Fruit fly (Drosophila melanogaster): ENCODE measurements around the gene Gyc32E.

The Gyc32E gene

DNA sequence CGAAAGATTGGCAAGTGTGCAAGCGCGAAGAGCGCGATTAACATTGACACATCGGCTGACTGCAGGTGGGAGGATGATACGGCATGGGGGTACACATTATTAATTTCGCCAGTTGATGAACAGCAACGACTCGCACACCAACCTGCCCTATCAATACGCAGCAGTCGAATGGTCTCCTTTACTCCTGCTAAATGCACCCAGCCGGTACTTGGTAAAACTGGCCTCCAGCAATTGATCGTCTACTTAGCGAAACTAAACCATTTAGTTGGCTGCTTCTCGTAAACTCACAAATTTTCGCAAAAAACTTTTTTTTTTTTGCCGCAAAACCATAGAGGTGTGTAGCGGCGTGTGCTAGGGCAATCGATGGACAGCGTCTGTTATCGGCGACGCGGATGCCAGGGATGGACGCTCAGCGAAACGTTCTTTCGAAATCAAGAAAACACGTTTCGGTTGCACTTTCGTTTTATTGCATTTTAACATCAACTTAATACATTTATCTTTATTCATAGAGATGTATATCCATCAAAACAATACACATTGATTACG lies 48.3 kb downstream of the Gyc32E start, which contains the start of gene Ge-1 (continued):
- TF ChIP-seq CG2129 (GFP tag; IDR thresholded peaks at IDR 0.05; ENCODE audit: partially characterized antibody) (no peak), Tbp (GFP tag; optimal IDR thresholded peaks at IDR 0.05) (no peak), HLH4C (GFP tag; IDR thresholded peaks at IDR 0.05; ENCODE audit: partially characterized antibody) (peak; percentile 48; the same call in 2 of the 3 replicates), ci (GFP tag; IDR thresholded peaks at IDR 0.05) (no peak), seq (GFP tag; IDR thresholded peaks at IDR 0.05) (no peak), hbn (GFP tag; IDR thresholded peaks at IDR 0.05; ENCODE audit: partially characterized antibody) (no peak), CG11723 (GFP tag; optimal IDR thresholded peaks at IDR 0.05) (no peak), CG15011 (GFP tag; optimal IDR thresholded peaks at IDR 0.05) (no peak), unc-4 (GFP tag; IDR thresholded peaks at IDR 0.05; ENCODE audit: partially characterized antibody) (peak; percentile 49; the same call in 1 of the 2 replicates), CG9215 (GFP tag; IDR thresholded peaks at IDR 0.05) (no peak), kni (GFP tag; optimal IDR thresholded peaks at IDR 0.05) (no peak), CG10209 (GFP tag; optimal IDR thresholded peaks at IDR 0.05) (no peak), HHEX (GFP tag; optimal IDR thresholded peaks at IDR 0.05) (no peak), luna (GFP tag; optimal IDR thresholded peaks at IDR 0.05) (no peak), Bgb (GFP tag; IDR thresholded peaks at IDR 0.05; ENCODE audit: partially characterized antibody) (peak; percentile 57), Chrac-16 (GFP tag; optimal IDR thresholded peaks at IDR 0.05) (no peak), h (optimal IDR thresholded peaks at IDR 0.05) (no peak), nerfin-1 (tag; optimal IDR thresholded peaks at IDR 0.05) (no peak), CG10431 (GFP tag; optimal IDR thresholded peaks at IDR 0.05) (no peak), Ptx1 (GFP tag; IDR thresholded peaks at IDR 0.05) (no peak), CG14860 (GFP tag; IDR thresholded peaks at IDR 0.05; ENCODE audit: partially characterized antibody) (no peak), knrl (GFP tag; IDR thresholded peaks at IDR 0.05; ENCODE audit: partially characterized antibody) (0 out of 3 replicates have a peak, but pooled peaks have one; percentile 31), pita (GFP tag; optimal IDR thresholded peaks at IDR 0.05) (no peak), vfl (GFP tag; optimal IDR thresholded peaks at IDR 0.05) (no peak), ind (GFP tag; optimal IDR thresholded peaks at IDR 0.05) (no peak), slou (GFP tag; optimal IDR thresholded peaks at IDR 0.05) (no peak), ewg (GFP tag; optimal IDR thresholded peaks at IDR 0.05) (no peak), Atf3 (GFP tag; optimal IDR thresholded peaks at IDR 0.05) (no peak), CG31365 (tag; optimal IDR thresholded peaks at IDR 0.05) (no peak), bcd (GFP tag; optimal IDR thresholded peaks at IDR 0.05) (no peak), stwl (tag; optimal IDR thresholded peaks at IDR 0.05) (peak; percentile 45), CG31441 (GFP tag; IDR thresholded peaks at IDR 0.05) (no peak), B-H1 (GFP tag; IDR thresholded peaks at IDR 0.05) (no peak), CG4282 (GFP tag; optimal IDR thresholded peaks at IDR 0.05) (no peak), Eip74EF (GFP tag; optimal IDR thresholded peaks at IDR 0.05) (no peak), sisA (GFP tag; IDR thresholded peaks at IDR 0.05) (no peak), CG2889 (GFP tag; IDR thresholded peaks at IDR 0.05) (no peak), CG7786 (GFP tag; optimal IDR thresholded peaks at IDR 0.05) (no peak), Myb (GFP tag; optimal IDR thresholded peaks at IDR 0.05) (peak; percentile 98), CG17361 (GFP tag; IDR thresholded peaks at IDR 0.05) (no peak), usp (GFP tag; optimal IDR thresholded peaks at IDR 0.05) (no peak), fd3F (GFP tag; optimal IDR thresholded peaks at IDR 0.05) (no peak), corto (GFP tag; optimal IDR thresholded peaks at IDR 0.05) (no peak), CG6272 (GFP tag; IDR thresholded peaks at IDR 0.05) (no peak), Blimp-1 (GFP tag; optimal IDR thresholded peaks at IDR 0.05) (no peak), Dbx (GFP tag; IDR thresholded peaks at IDR 0.05) (peak; percentile 59; the same call in 1 of the 3 replicates), CG4617 (GFP tag; optimal IDR thresholded peaks at IDR 0.05; ENCODE audit: borderline replicate concordance) (peak; percentile 30), dmrt11E (tag; optimal IDR thresholded peaks at IDR 0.05) (no peak), CG13775 (GFP tag; optimal IDR thresholded peaks at IDR 0.05) (no peak), crc (GFP tag; optimal IDR thresholded peaks at IDR 0.05) (no peak)

All from whole organism, embryonic.